Worm (Caenorhabditis elegans) whole organism, early embryonic: Measurements from ENCODE around the gene F20D6.8.

Source experiments
- B0310.2 ChIP-seq: sonication (generic microtip); optimal IDR thresholded peaks from 2 replicates; lab custom pipeline; 2016; ENCODE audit warnings: mild to moderate bottlenecking, missing genetic modification characterization, missing compliant biosample characterization
- F13C5.2 ChIP-seq: sonication (generic microtip); optimal IDR thresholded peaks from 2 replicates; lab custom pipeline; 2017; ENCODE audit warnings: mild to moderate bottlenecking, missing genetic modification characterization, inconsistent platforms, missing compliant biosample characterization
- aly-1 ChIP-seq: sonication (generic microtip); optimal IDR thresholded peaks from 2 replicates; lab custom pipeline; 2016; ENCODE audit warnings: missing genetic modification characterization, missing compliant biosample characterization
- ama-1 ChIP-seq: fragments of 150-350 bp; optimal IDR thresholded peaks from 2 replicates; lab custom pipeline; 2014
- ceh-13 ChIP-seq: fragments of 200-800 bp; sonication (Bioruptor generic); optimal IDR thresholded peaks from 2 replicates; lab custom pipeline; 2018; ENCODE audit warnings: mild to moderate bottlenecking, missing genetic modification characterization, missing compliant biosample characterization
- ceh-36 ChIP-seq: sonication (generic microtip); optimal IDR thresholded peaks from 2 replicates; lab custom pipeline; 2016; ENCODE audit warnings: missing genetic modification characterization, inconsistent platforms, missing compliant biosample characterization
- ets-7 ChIP-seq: sonication (generic microtip); optimal IDR thresholded peaks from 2 replicates; lab custom pipeline; 2016; ENCODE audit warnings: missing genotype, missing genetic modification characterization, missing compliant biosample characterization
- flt-1 ChIP-seq: fragments of 200-800 bp; sonication (Bioruptor generic); IDR thresholded peaks from 2 replicates; pipeline ENCODE4 v1.3.6; 2022; ENCODE audit warnings: missing genetic modification characterization, missing compliant biosample characterization
- hmbx-1 ChIP-seq: sonication (generic microtip); optimal IDR thresholded peaks from 2 replicates; lab custom pipeline; 2016; ENCODE audit warnings: mild to moderate bottlenecking, missing genetic modification characterization, missing compliant biosample characterization
- hmg-4 ChIP-seq: fragments of 200-800 bp; sonication (Bioruptor generic); optimal IDR thresholded peaks from 2 replicates; lab custom pipeline; 2018; ENCODE audit warnings: mild to moderate bottlenecking, missing genetic modification characterization, missing compliant biosample characterization
- hnd-1 ChIP-seq: sonication (generic microtip); optimal IDR thresholded peaks from 2 replicates; lab custom pipeline; 2016; ENCODE audit warnings: missing genetic modification characterization, missing compliant biosample characterization
- pes-1 ChIP-seq: fragments of 200-800 bp; sonication (Bioruptor generic); IDR thresholded peaks from 2 replicates; pipeline ENCODE4 v1.3.6; 2022; ENCODE audit warnings: missing genetic modification reagents, missing genetic modification characterization, missing compliant biosample characterization
- scrt-1 ChIP-seq: fragments of 200-800 bp; sonication (Bioruptor generic); IDR thresholded peaks from 2 replicates; pipeline ENCODE4 v1.3.6; 2022; ENCODE audit warnings: missing genetic modification characterization, missing compliant biosample characterization
- sea-1 ChIP-seq: fragments of 200-800 bp; sonication (Bioruptor generic); conservative IDR thresholded peaks from 2 replicates; pipeline ENCODE4 v1.3.6; 2022; ENCODE audit warnings: missing genetic modification characterization, missing compliant biosample characterization
- tbx-11 ChIP-seq: fragments of 200-800 bp; sonication (Bioruptor generic); IDR thresholded peaks from 2 replicates; pipeline ENCODE4 v1.3.6; 2022; ENCODE audit warnings: missing genetic modification characterization, missing compliant biosample characterization
- tbx-37 ChIP-seq: fragments of 200-800 bp; sonication (Bioruptor generic); conservative IDR thresholded peaks from 2 replicates; pipeline ENCODE4 v1.3.6; 2022; ENCODE audit warnings: missing genetic modification reagents, missing genetic modification characterization, missing compliant biosample characterization
- tra-4 ChIP-seq: sonication (generic microtip); optimal IDR thresholded peaks from 2 replicates; lab custom pipeline; 2017; ENCODE audit warnings: missing genetic modification characterization, missing compliant biosample characterization

F20D6.8 gene

ce11 chrV:8196993-8197392 is 28.9 kb upstream of the F20D6.8 start:
- TF ChIP-seq hmg-4 (GFP tag; lab: Kevin White, UChicago) (no peak), aly-1 (no peak), hnd-1 (tag; lab: Kevin White, UChicago) (no peak), tbx-11 (GFP tag; lab: Robert Waterston, UW) (no peak), F13C5.2 (tag; lab: Kevin White, UChicago) (no peak), B0310.2 (tag; lab: Kevin White, UChicago) (no peak), hmbx-1 (tag; lab: Kevin White, UChicago) (no peak), ceh-13 (no peak), pes-1 (GFP tag; lab: Robert Waterston, UW) (no peak), flt-1 (GFP tag; lab: Robert Waterston, UW) (no peak), ets-7 (tag; lab: Kevin White, UChicago) (no peak), ceh-36 (tag; lab: Kevin White, UChicago) (no peak), ama-1 (no peak), scrt-1 (no peak), tra-4 (tag; lab: Kevin White, UChicago) (no peak), sea-1 (GFP tag; lab: Robert Waterston, UW) (no peak), tbx-37 (no peak)

ce11 chrV:8195889-8196418 is 27.9 kb upstream of the F20D6.8 start, which contains the start of gene F20D6.10:
TSS of gene F20D6.10 (minus strand) at chrV:8195939.
- TF ChIP-seq sea-1 (GFP tag; lab: Robert Waterston, UW) (no peak), scrt-1 (no peak), B0310.2 (tag; lab: Kevin White, UChicago) (no peak), tbx-11 (GFP tag; lab: Robert Waterston, UW) (no peak), aly-1 (no peak), ets-7 (tag; lab: Kevin White, UChicago) (no peak)

DNA sequence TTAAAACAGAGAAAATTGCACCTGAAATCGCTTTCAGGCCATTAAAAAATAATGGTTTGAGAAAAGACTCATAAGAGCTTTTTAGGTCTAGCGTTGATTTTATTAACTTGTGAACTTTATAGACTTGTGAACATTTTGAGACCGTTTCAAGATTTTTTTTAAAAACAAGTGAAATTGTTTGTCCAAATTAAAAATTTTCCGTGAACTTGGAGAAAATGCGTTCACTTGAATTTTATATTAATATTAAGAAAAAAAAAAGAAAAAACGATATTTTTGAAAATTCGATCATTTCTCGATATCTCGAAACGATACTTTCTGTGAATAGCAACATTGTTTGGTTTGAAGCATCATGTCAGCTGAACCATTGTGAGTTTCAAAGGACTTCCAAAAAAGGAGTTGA is 22.4 kb upstream of the F20D6.8 start, which contains the start of gene F20D6.1:
Gene F20D6.1, plus strand, starts transcription at position 301 of the 400 bp plus-strand sequence.
- TF ChIP-seq ama-1 = no peak
- no peak for TF ChIP-seq B0310.2 (tag; lab: Kevin White, UChicago)
- no peak for TF ChIP-seq scrt-1

DNA sequence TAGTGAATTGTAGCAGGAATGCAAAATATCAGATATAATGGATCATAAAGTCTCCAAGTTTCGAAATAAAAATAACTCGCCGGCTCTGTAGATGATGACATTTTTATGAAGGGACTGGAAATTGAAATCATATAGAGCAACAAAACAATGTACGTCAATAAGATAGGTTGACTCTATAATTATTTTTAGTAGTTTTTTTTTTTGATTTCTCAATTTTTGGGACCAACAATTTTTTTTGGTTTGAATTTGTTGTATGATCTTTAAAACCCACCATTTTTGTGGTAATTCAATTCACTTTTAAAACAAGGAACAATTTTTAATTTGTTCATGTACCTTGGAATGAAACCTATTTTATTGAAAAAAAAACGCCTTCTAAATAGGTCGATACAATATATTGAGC is 21.9 kb upstream of the F20D6.8 start, which contains the start of gene F20D6.12:
Gene F20D6.12, minus strand, starts transcription at position 101 of the 400 bp plus-strand sequence.
- no peak for TF ChIP-seq aly-1
- no peak for TF ChIP-seq tra-4 (tag; lab: Kevin White, UChicago)
- no peak for TF ChIP-seq tbx-11 (GFP tag; lab: Robert Waterston, UW)
- TF ChIP-seq hmbx-1 (tag; lab: Kevin White, UChicago) = no peak
- no peak for TF ChIP-seq pes-1 (GFP tag; lab: Robert Waterston, UW)

- TF ChIP-seq ets-7 (tag; lab: Kevin White, UChicago) = no peak
- no peak for TF ChIP-seq hnd-1 (tag; lab: Kevin White, UChicago)
- TF ChIP-seq tra-4 (tag; lab: Kevin White, UChicago) = no peak
- TF ChIP-seq scrt-1 = no peak
- TF ChIP-seq B0310.2 (tag; lab: Kevin White, UChicago) = no peak
- TF ChIP-seq ceh-36 (tag; lab: Kevin White, UChicago) = no peak
- no peak for TF ChIP-seq flt-1 (GFP tag; lab: Robert Waterston, UW)
- no peak for TF ChIP-seq hmbx-1 (tag; lab: Kevin White, UChicago)
- no peak for TF ChIP-seq ceh-13
- TF ChIP-seq aly-1 = no peak
- TF ChIP-seq F13C5.2 (tag; lab: Kevin White, UChicago) = no peak
- TF ChIP-seq sea-1 (GFP tag; lab: Robert Waterston, UW) = no peak
- TF ChIP-seq ama-1 = no peak
- no peak for TF ChIP-seq hmg-4 (GFP tag; lab: Kevin White, UChicago)
- TF ChIP-seq tbx-37 = no peak
- TF ChIP-seq tbx-11 (GFP tag; lab: Robert Waterston, UW) = no peak
- no peak for TF ChIP-seq pes-1 (GFP tag; lab: Robert Waterston, UW)
These were observed 20.4 kb upstream of the F20D6.8 start, which contains the start of gene F20D6.15 for ce11 chrV:8188421-8188820. TSS of gene F20D6.15 (minus strand) at chrV:8188467.

DNA sequence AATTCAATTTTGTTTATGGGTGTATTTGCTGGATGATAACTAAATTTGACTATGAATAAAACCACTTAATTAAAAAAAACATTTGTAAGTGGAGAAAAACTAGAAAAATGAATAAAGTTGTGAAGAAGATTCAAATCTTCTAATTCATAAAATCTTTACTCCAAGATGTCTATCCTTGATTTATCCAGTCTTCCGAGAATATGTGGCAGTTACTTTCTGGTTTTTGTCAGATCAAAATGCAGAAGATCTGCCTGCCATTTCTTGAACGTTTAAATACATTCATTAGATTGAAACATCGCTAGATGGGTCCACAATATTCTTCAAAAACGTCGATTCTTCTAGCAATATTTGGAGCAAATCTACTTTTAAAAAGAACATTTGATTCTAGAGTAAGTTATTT is 17.7 kb upstream of the F20D6.8 start, which contains the start of gene F20D6.2:
Gene F20D6.2, plus strand, starts transcription at position 301 of the 400 bp plus-strand sequence.
- TF ChIP-seq flt-1 (GFP tag; lab: Robert Waterston, UW) (no peak), F13C5.2 (tag; lab: Kevin White, UChicago) (no peak), sea-1 (GFP tag; lab: Robert Waterston, UW) (no peak)

DNA sequence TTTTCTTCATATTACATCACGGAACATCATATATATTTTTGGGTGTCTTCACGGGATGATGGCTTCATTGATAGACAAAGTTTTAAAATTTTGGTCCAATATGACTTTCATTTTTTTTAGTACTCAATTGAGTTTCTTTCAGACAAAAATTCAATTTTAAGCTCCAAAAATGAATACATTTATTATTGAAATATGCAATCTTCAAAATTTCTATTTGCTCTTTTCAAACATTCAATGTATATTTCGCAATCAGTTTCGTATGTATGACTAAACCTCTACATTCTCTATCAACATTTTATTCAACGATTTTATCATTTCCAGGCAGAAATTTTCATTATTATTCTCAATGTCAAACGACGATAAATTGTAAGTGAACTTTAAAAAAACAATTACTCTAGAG is 15.3 kb upstream of the F20D6.8 start, which contains the start of gene srp-8:
Gene srp-8, plus strand, starts transcription at position 301 of the 400 bp plus-strand sequence.
- TF ChIP-seq pes-1 (GFP tag; lab: Robert Waterston, UW) = no peak
- TF ChIP-seq ets-7 (tag; lab: Kevin White, UChicago) = no peak
- TF ChIP-seq B0310.2 (tag; lab: Kevin White, UChicago) = no peak
- TF ChIP-seq flt-1 (GFP tag; lab: Robert Waterston, UW) = no peak
- TF ChIP-seq aly-1 = no peak
- no peak for TF ChIP-seq ama-1
- TF ChIP-seq tra-4 (tag; lab: Kevin White, UChicago) = no peak

DNA sequence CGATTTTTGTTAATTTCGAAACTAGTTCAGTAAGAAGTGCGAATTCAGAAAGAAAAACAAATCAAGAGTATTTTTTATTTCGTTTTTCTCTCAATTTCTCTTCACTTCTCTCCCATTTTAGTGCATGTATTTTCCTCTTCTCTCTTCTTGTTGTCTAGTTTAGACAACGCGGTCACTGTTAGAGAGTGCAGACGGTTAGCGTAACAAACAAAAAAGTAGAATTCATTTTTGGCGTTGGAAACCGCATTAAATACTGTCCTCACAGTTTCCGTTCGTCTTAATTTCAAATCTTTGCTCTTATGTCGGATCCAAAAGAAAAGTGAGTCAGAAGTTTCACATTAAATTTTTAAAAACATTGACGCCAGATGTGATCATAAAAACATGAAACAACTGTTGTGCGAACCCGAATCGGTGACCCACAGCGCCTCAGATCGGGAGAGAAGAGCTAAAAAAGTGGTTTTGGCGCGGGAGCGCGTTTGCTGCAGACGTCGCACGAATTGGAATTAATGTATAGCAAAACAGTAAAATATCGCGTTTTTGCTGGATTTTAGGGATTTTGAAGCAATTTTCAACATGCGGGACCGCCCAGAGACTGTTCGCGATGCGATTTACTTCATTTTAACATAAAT is 11.0 kb upstream of the F20D6.8 start, which contains the start of gene srp-7:
Gene srp-7, plus strand, starts transcription at position 213 of the 629 bp plus-strand sequence.
- TF ChIP-seq sea-1 (GFP tag; lab: Robert Waterston, UW) = no peak
- no peak for TF ChIP-seq flt-1 (GFP tag; lab: Robert Waterston, UW)
- no peak for TF ChIP-seq hmg-4 (GFP tag; lab: Kevin White, UChicago)
- TF ChIP-seq ceh-13 = no peak
- TF ChIP-seq scrt-1 = peak; percentile 36; the same call in 1 of the 2 replicates
- TF ChIP-seq F13C5.2 (tag; lab: Kevin White, UChicago) = no peak
- no peak for TF ChIP-seq hnd-1 (tag; lab: Kevin White, UChicago)
